Fruit fly (Drosophila melanogaster): ENCODE measurements around the gene rols.

The rols gene

DNA sequence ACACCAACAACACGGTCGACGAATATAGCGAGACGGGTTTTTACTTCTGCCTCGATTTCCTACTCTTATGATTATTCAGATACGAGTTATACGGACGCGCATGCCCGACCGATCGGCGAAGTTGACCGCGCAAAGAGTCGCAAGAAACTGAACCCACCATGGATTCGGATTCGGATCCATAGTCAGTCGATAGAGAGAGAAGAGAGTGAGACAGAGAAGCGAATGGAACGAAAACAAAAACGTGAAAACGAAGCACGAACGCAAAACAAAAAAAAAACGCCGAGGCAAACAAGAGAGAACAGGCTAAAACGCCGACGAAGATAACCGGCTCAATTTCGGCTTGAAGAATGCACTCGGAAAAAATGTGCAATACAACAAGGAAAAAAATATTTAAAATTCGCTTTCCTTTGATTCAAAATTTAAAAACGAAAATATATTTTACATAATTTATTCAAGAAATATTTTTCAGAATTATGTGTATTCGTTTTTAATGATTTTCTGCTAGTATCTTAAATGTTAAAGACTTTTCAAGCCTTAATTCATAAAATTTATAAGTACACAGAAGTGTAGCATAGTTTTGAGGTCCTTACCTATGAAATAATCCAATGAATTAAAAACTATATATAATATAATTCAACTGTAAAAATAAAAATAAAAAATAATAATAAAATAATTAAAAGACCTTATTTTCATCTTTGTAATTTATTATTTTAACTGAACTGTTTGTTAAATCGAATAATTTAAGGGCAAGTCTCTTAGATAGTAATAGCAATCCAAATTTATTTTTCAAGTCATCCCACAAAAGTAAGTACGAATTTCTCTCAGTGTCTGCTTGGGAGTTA lies 17.2 kb upstream of the rols start, which contains the start of gene Sema5c (continued):
- TF ChIP-seq esn (GFP tag; optimal IDR thresholded peaks at IDR 0.05), result peak; percentile 78
- peak; percentile 70 for TF ChIP-seq acj6 (GFP tag; optimal IDR thresholded peaks at IDR 0.05)
- TF ChIP-seq dac (GFP tag; optimal IDR thresholded peaks at IDR 0.05), result no peak
- TF ChIP-seq Sox102F (GFP tag; optimal IDR thresholded peaks at IDR 0.05), result peak; percentile 45
- TF ChIP-seq Eip93F (GFP tag; optimal IDR thresholded peaks at IDR 0.05), result no peak
- TF ChIP-seq ss (GFP tag; optimal IDR thresholded peaks at IDR 0.05), result peak; percentile 58 to 59
- TF ChIP-seq dsx (GFP tag; optimal IDR thresholded peaks at IDR 0.05; ENCODE audit: poor library complexity, severe bottlenecking), result peak; percentile 61
- TF ChIP-seq CG6276 (GFP tag; optimal IDR thresholded peaks at IDR 0.05), result peak; percentile 77
- TF ChIP-seq CG11294 (GFP tag; IDR thresholded peaks at IDR 0.05), result no peak; the same call in 1 of the 2 replicates
- TF ChIP-seq Eip75B (GFP tag; optimal IDR thresholded peaks at IDR 0.05), result peak; percentile 25
- TF ChIP-seq CG6163 (GFP tag; IDR thresholded peaks at IDR 0.05), result peak; percentile 84
- TF ChIP-seq Sox14 (GFP tag; optimal IDR thresholded peaks at IDR 0.05), result no peak
- TF ChIP-seq fkh (GFP tag; optimal IDR thresholded peaks at IDR 0.05), result peak; percentile 53
- no peak for TF ChIP-seq CG11762 (GFP tag; optimal IDR thresholded peaks at IDR 0.05; ENCODE audit: insufficient read depth)
- TF ChIP-seq Hr39 (GFP tag; optimal IDR thresholded peaks at IDR 0.05), result peak; percentile 48
- no peak for TF ChIP-seq CG7368 (GFP tag; optimal IDR thresholded peaks at IDR 0.05)
- TF ChIP-seq Lpt (GFP tag; optimal IDR thresholded peaks at IDR 0.05), result peak; percentile 67
- peak; percentile 80 for TF ChIP-seq Eip78C (GFP tag)
- TF ChIP-seq Sox15 (GFP tag; optimal IDR thresholded peaks at IDR 0.05), result peak; percentile 31
- peak; percentile 41 for TF ChIP-seq CG31627 (GFP tag; optimal IDR thresholded peaks at IDR 0.05)
- peak; percentile 75 for TF ChIP-seq CG3032 (tag; optimal IDR thresholded peaks at IDR 0.05)
- TF ChIP-seq Ets21C (GFP tag; optimal IDR thresholded peaks at IDR 0.05), result peak; percentile 13
- TF ChIP-seq CG8319 (GFP tag; optimal IDR thresholded peaks at IDR 0.05), result peak; percentile 13
- peak; percentile 89 for TF ChIP-seq svp (GFP tag)
- TF ChIP-seq achi (GFP tag; optimal IDR thresholded peaks at IDR 0.05), result peak; percentile 62
- TF ChIP-seq pdm3 (GFP tag; optimal IDR thresholded peaks at IDR 0.05), result peak; percentile 42
- TF ChIP-seq net (GFP tag; optimal IDR thresholded peaks at IDR 0.05), result peak; percentile 67
- peak; percentile 56 for TF ChIP-seq CG6792 (GFP tag; optimal IDR thresholded peaks at IDR 0.05)

DNA sequence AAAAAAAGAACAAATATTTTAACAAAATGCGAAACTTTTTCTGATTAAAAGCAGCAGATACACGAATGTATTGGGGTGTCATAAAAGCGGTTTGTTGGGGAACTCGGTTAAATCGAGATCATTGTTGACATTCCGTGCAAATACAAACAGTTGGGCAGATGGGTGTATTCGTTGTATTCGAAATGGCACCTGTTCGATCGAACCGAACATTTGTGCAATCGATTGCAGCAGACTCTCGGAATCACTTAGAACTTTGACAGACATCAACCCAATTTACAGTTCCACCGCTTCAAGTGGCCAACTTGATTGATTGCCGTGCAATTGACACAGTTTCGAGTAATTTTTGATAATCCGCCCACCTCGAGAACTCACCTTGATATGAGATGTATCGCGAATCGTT lies 15.8 kb upstream of the rols start:
- no peak for TF ChIP-seq CG9139 (GFP tag; optimal IDR thresholded peaks at IDR 0.05)
- no peak for TF ChIP-seq Hr4 (GFP tag; optimal IDR thresholded peaks at IDR 0.05)
- peak; percentile 31 for TF ChIP-seq Eip78C (GFP tag)
- TF ChIP-seq CG6808 (GFP tag; optimal IDR thresholded peaks at IDR 0.05), result no peak
- no peak for TF ChIP-seq Smox (GFP tag; optimal IDR thresholded peaks at IDR 0.05)
- TF ChIP-seq esn (GFP tag; optimal IDR thresholded peaks at IDR 0.05), result peak; percentile 13
- no peak for TF ChIP-seq fkh (GFP tag; optimal IDR thresholded peaks at IDR 0.05)
- TF ChIP-seq CG11902 (GFP tag; optimal IDR thresholded peaks at IDR 0.05), result no peak
- TF ChIP-seq svp (GFP tag), result peak; percentile 41

DNA sequence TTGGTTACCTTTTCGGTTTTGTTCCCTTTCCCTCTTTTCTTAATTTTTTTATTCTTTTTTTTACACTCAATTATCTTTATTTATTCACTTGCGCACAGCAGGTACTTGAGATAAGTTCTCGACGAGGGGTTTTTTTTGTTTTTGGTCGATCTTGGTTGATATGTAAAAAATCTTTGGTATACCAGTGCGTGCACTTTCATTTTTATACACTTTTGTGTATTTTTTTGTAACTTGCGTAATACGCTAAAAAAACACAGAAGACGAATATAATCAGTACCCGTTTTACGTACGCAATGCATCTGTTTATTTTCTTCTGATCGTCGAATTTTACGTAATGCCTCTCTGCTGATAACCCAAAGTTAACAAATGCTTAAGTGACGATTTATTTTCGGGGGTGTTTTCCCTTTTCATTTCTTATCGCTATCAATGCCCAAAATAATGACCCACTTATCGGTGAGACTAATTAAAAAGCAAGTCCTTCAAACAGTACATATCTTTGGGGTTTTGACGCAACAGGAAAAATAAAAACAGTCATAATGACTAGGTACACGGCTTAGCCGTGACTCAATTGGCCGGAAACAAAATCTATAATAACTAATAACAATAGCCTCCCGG lies 14.8 kb upstream of the rols start:
- TF ChIP-seq svp (GFP tag) (peak; percentile 22), Blimp-1 (GFP tag; optimal IDR thresholded peaks at IDR 0.05) (peak; percentile 70), Sox102F (GFP tag; optimal IDR thresholded peaks at IDR 0.05) (peak; percentile 25), acj6 (GFP tag; optimal IDR thresholded peaks at IDR 0.05) (no peak), vri (GFP tag; optimal IDR thresholded peaks at IDR 0.05) (peak; percentile 95), Eip78C (GFP tag) (peak; percentile 38), dsx (GFP tag; optimal IDR thresholded peaks at IDR 0.05; ENCODE audit: poor library complexity, severe bottlenecking) (no peak)

Measured in whole organism, prepupa.